Fruit fly (Drosophila melanogaster): ENCODE results near the gene RpL34a.

RpL34a gene

dm6 chr3R:26041417-26042101 is 17.5 kb downstream of the RpL34a start, which contains the start of gene gro (continued):
- TF ChIP-seq psq (GFP tag; optimal IDR thresholded peaks at IDR 0.05): peak; percentile 46
- peak; percentile 46 for TF ChIP-seq oc (tag; optimal IDR thresholded peaks at IDR 0.05)
- peak; percentile 46 for TF ChIP-seq kay (GFP tag; optimal IDR thresholded peaks at IDR 0.05)
- TF ChIP-seq CG2889 (GFP tag; IDR thresholded peaks at IDR 0.05): no peak
- TF ChIP-seq disco-r (GFP tag; optimal IDR thresholded peaks at IDR 0.05): peak; percentile 68
- peak; percentile 49 for TF ChIP-seq dmrt99B (tag; optimal IDR thresholded peaks at IDR 0.05)
- peak; percentile 45 for TF ChIP-seq fd3F (GFP tag; optimal IDR thresholded peaks at IDR 0.05)
- TF ChIP-seq CG15011 (GFP tag; optimal IDR thresholded peaks at IDR 0.05): no peak
- peak; percentile 81 for TF ChIP-seq NC2β (GFP tag; optimal IDR thresholded peaks at IDR 0.05)
- TF ChIP-seq Opbp (GFP tag; IDR thresholded peaks at IDR 0.05; ENCODE audit: partially characterized antibody): peak; percentile 83
- TF ChIP-seq nerfin-1 (tag; optimal IDR thresholded peaks at IDR 0.05): no peak
- TF ChIP-seq unpg (GFP tag; optimal IDR thresholded peaks at IDR 0.05): peak; percentile 64
- peak; percentile 56 for TF ChIP-seq CG4424 (GFP tag; optimal IDR thresholded peaks at IDR 0.05)
- TF ChIP-seq CG7745 (tag; optimal IDR thresholded peaks at IDR 0.05): no peak
- no peak for TF ChIP-seq Mrtf (GFP tag; IDR thresholded peaks at IDR 0.05)
- TF ChIP-seq Hr39 (optimal IDR thresholded peaks at IDR 0.05): no peak
- peak; percentile 30; the same call in 1 of the 2 replicates for TF ChIP-seq CG4360 (GFP tag; IDR thresholded peaks at IDR 0.05)
- TF ChIP-seq hkb (optimal IDR thresholded peaks at IDR 0.05): no peak
- TF ChIP-seq hkb (GFP tag; IDR thresholded peaks at IDR 0.05): peak; percentile 75
- peak; percentile 82 for TF ChIP-seq NFAT (GFP tag; IDR thresholded peaks at IDR 0.05)
- TF ChIP-seq CG14441 (GFP tag; IDR thresholded peaks at IDR 0.05): peak; percentile 55
- no peak for TF ChIP-seq cwo (GFP tag; optimal IDR thresholded peaks at IDR 0.05)
- TF ChIP-seq vvl (GFP tag; IDR thresholded peaks at IDR 0.05): peak; percentile 88
- TF ChIP-seq cato (GFP tag; optimal IDR thresholded peaks at IDR 0.05; ENCODE audit: borderline replicate concordance): peak; percentile 3
- peak; percentile 34 for TF ChIP-seq fd102C (GFP tag; optimal IDR thresholded peaks at IDR 0.05)
- TF ChIP-seq Poxn (GFP tag; IDR thresholded peaks at IDR 0.05): no peak
- no peak for TF ChIP-seq CG4707 (GFP tag; optimal IDR thresholded peaks at IDR 0.05)
- TF ChIP-seq NK7.1 (GFP tag; optimal IDR thresholded peaks at IDR 0.05): peak; percentile 19
- TF ChIP-seq zen (tag; optimal IDR thresholded peaks at IDR 0.05): peak; percentile 72
- TF ChIP-seq slp2 (GFP tag; optimal IDR thresholded peaks at IDR 0.05): peak; percentile 67
- TF ChIP-seq unc-4 (GFP tag; IDR thresholded peaks at IDR 0.05; ENCODE audit: partially characterized antibody): peak; percentile 74
- TF ChIP-seq Ets65A (GFP tag): peak; percentile 97
- TF ChIP-seq CG2116 (GFP tag; optimal IDR thresholded peaks at IDR 0.05): peak; percentile 100
- no peak for TF ChIP-seq pros (GFP tag; optimal IDR thresholded peaks at IDR 0.05)
- no peak for TF ChIP-seq danr (GFP tag; IDR thresholded peaks at IDR 0.05)
- TF ChIP-seq CG2129 (GFP tag; IDR thresholded peaks at IDR 0.05; ENCODE audit: partially characterized antibody): no peak
- peak; percentile 42 for TF ChIP-seq Abd-B (GFP tag; optimal IDR thresholded peaks at IDR 0.05)
- peak; percentile 79 for TF ChIP-seq pho (GFP tag; optimal IDR thresholded peaks at IDR 0.05)
- peak; percentile 66 for TF ChIP-seq bab2 (GFP tag; optimal IDR thresholded peaks at IDR 0.05)
- peak; percentile 53 for TF ChIP-seq CG17802 (tag; optimal IDR thresholded peaks at IDR 0.05)
- TF ChIP-seq gfzf (GFP tag; optimal IDR thresholded peaks at IDR 0.05): peak; percentile 40
- 0 out of 2 replicates have a peak, but pooled peaks have one; percentile 27 for TF ChIP-seq peb (GFP tag; IDR thresholded peaks at IDR 0.05)
- no peak for TF ChIP-seq eve (GFP tag; optimal IDR thresholded peaks at IDR 0.05)
- no peak for TF ChIP-seq exex (tag; optimal IDR thresholded peaks at IDR 0.05)
- peak; percentile 76; the same call in 2 of the 3 replicates for TF ChIP-seq CG11456 (GFP tag; IDR thresholded peaks at IDR 0.05)
- TF ChIP-seq CG2678 (tag; optimal IDR thresholded peaks at IDR 0.05): peak; percentile 26
- peak; percentile 19 for TF ChIP-seq tio (GFP tag; optimal IDR thresholded peaks at IDR 0.05)
- TF ChIP-seq Optix (GFP tag; IDR thresholded peaks at IDR 0.05): no peak
- TF ChIP-seq CG4730 (GFP tag; IDR thresholded peaks at IDR 0.05): peak; percentile 42; the same call in 1 of the 2 replicates
- TF ChIP-seq toy (GFP tag; IDR thresholded peaks at IDR 0.05): no peak
